Worm (Caenorhabditis elegans): ENCODE results near the gene pfas-1.

pfas-1 gene

ce11 chrIII:4689595-4689994, 46.5 kb upstream of the pfas-1 start (continued):
- TF ChIP-seq ceh-44 (GFP tag; IDR thresholded peaks at IDR 0.05) = peak; percentile 90
- peak; percentile 84 for TF ChIP-seq gei-8 (GFP tag; optimal IDR thresholded peaks at IDR 0.05)
- peak; percentile 78; the same call in 1 of the 2 replicates for TF ChIP-seq F44E2.7 (GFP tag; IDR thresholded peaks at IDR 0.05)
- peak; percentile 87 for TF ChIP-seq sdz-12 (GFP tag; optimal IDR thresholded peaks at IDR 0.05)
- no peak for TF ChIP-seq attf-4 (tag; optimal IDR thresholded peaks at IDR 0.05)
- TF ChIP-seq fos-1 (tag; optimal IDR thresholded peaks at IDR 0.05) = no peak
- TF ChIP-seq unc-62 (GFP tag; optimal IDR thresholded peaks at IDR 0.05 in 1 of 2) = no peak
- TF ChIP-seq unc-62 (tag; optimal IDR thresholded peaks at IDR 0.05) = no peak
- peak; percentile 80 for TF ChIP-seq hmg-1.1 (GFP tag; IDR thresholded peaks at IDR 0.05)
- TF ChIP-seq zfp-3 (GFP tag; conservative IDR thresholded peaks at IDR 0.05) = peak; percentile 86
- no peak for TF ChIP-seq ceh-82 (tag; optimal IDR thresholded peaks at IDR 0.05)
- TF ChIP-seq ama-1 (optimal IDR thresholded peaks at IDR 0.05) = no peak
- TF ChIP-seq nhr-6 (tag; optimal IDR thresholded peaks at IDR 0.05) = peak; percentile 51
- peak; percentile 84 for TF ChIP-seq unc-130 (GFP tag; optimal IDR thresholded peaks at IDR 0.05)
- TF ChIP-seq set-16 (GFP tag; IDR thresholded peaks at IDR 0.05) = no peak
- peak in 1 of 2 experiments; percentile 73 for TF ChIP-seq mdl-1 (tag; optimal IDR thresholded peaks at IDR 0.05)
- peak; percentile 48 for TF ChIP-seq nhr-28 (tag; optimal IDR thresholded peaks at IDR 0.05)
- TF ChIP-seq mxl-3 (GFP tag; optimal IDR thresholded peaks at IDR 0.05) = peak; percentile 96
- TF ChIP-seq lin-39 (tag; optimal IDR thresholded peaks at IDR 0.05) = no peak
- TF ChIP-seq lsy-2 (tag; optimal IDR thresholded peaks at IDR 0.05) = peak; percentile 1 to 80
- TF ChIP-seq tra-1 (GFP tag; IDR thresholded peaks at IDR 0.05) = no peak; the same call in 1 of the 2 replicates
- TF ChIP-seq nhr-42 (GFP tag; IDR thresholded peaks at IDR 0.05) = peak; percentile 81
- 0 out of 2 replicates have a peak, but pooled peaks have one; percentile 44 for TF ChIP-seq Y105C5A.15 (GFP tag; IDR thresholded peaks at IDR 0.05)
- no peak for TF ChIP-seq cey-2 (tag; optimal IDR thresholded peaks at IDR 0.05; ENCODE audit: borderline replicate concordance, insufficient read depth)
- TF ChIP-seq nhr-237 (tag; optimal IDR thresholded peaks at IDR 0.05) = no peak
- no peak for TF ChIP-seq ZK337.2 (GFP tag; IDR thresholded peaks at IDR 0.05)
- TF ChIP-seq nhr-41 (GFP tag; IDR thresholded peaks at IDR 0.05) = peak; percentile 91
- TF ChIP-seq rbr-2 (tag; optimal IDR thresholded peaks at IDR 0.05) = peak; percentile 66
- TF ChIP-seq lin-1 (GFP tag; IDR thresholded peaks at IDR 0.05) = peak; percentile 86
- TF ChIP-seq Y5F2A.4 (GFP tag; optimal IDR thresholded peaks at IDR 0.05) = peak; percentile 75
- peak; percentile 87 for TF ChIP-seq mes-2 (tag; optimal IDR thresholded peaks at IDR 0.05; ENCODE audit: poor library complexity, severe bottlenecking)
- TF ChIP-seq ces-1 (GFP tag; optimal IDR thresholded peaks at IDR 0.05) = no peak
- TF ChIP-seq dve-1 (tag; optimal IDR thresholded peaks at IDR 0.05; ENCODE audit: insufficient read depth) = peak; percentile 76
- no peak for TF ChIP-seq egl-27 (tag; optimal IDR thresholded peaks at IDR 0.05)
- peak; percentile 75; the same call in 1 of the 2 replicates for TF ChIP-seq ceh-20 (GFP tag; IDR thresholded peaks at IDR 0.05)
- TF ChIP-seq jun-1 (tag; optimal IDR thresholded peaks at IDR 0.05) = peak; percentile 28
- peak; percentile 83 for TF ChIP-seq spr-3 (GFP tag; optimal IDR thresholded peaks at IDR 0.05)
- TF ChIP-seq zip-11 (GFP tag; IDR thresholded peaks at IDR 0.05) = peak; percentile 71; the same call in 1 of the 2 replicates
- peak; percentile 96 for TF ChIP-seq F26F4.8 (GFP tag; conservative IDR thresholded peaks at IDR 0.05)
- peak; percentile 60 for TF ChIP-seq F10B5.3 (tag; optimal IDR thresholded peaks at IDR 0.05)
- no peak for TF ChIP-seq lin-15B (tag; optimal IDR thresholded peaks at IDR 0.05)
- TF ChIP-seq nhr-77 (tag; optimal IDR thresholded peaks at IDR 0.05) = peak; percentile 18
- peak; percentile 91 for TF ChIP-seq vab-7 (GFP tag; IDR thresholded peaks at IDR 0.05)
- peak; percentile 77 for TF ChIP-seq nhr-48 (tag; optimal IDR thresholded peaks at IDR 0.05)
- TF ChIP-seq lin-38 (GFP tag; IDR thresholded peaks at IDR 0.05) = peak; percentile 83
- peak; percentile 79 for TF ChIP-seq mep-1 (tag; optimal IDR thresholded peaks at IDR 0.05)
- peak; percentile 78 for TF ChIP-seq T26A8.4 (GFP tag; IDR thresholded peaks at IDR 0.05)
- no peak for TF ChIP-seq ceh-28 (tag; optimal IDR thresholded peaks at IDR 0.05)
- TF ChIP-seq daf-8 (GFP tag; IDR thresholded peaks at IDR 0.05) = 0 out of 2 replicates have a peak, but pooled peaks have one; percentile 59
- TF ChIP-seq skn-1 (tag; optimal IDR thresholded peaks at IDR 0.05) = no peak
- peak; percentile 59 for TF ChIP-seq nhr-102 (tag; optimal IDR thresholded peaks at IDR 0.05)

Measured in whole organism, L4 larva.